Fruit fly (Drosophila melanogaster): Measurements from ENCODE around the gene CG31245.

The CG31245 gene

dm6 chr3R:19403096-19403515, 26.1 kb upstream of the CG31245 start, which contains the start of the genes Ino80 and Aptx (continued):
- TF ChIP-seq Hr38 (GFP tag; optimal IDR thresholded peaks at IDR 0.05) (peak; percentile 76), CG15336 (GFP tag; IDR thresholded peaks at IDR 0.05) (peak; percentile 86), topi (GFP tag; optimal IDR thresholded peaks at IDR 0.05) (peak; percentile 93), Eip93F (GFP tag; optimal IDR thresholded peaks at IDR 0.05) (peak; percentile 10), CG10669 (GFP tag; optimal IDR thresholded peaks at IDR 0.05) (peak; percentile 87), CG6792 (GFP tag; optimal IDR thresholded peaks at IDR 0.05) (peak; percentile 89), lz (GFP tag; optimal IDR thresholded peaks at IDR 0.05) (peak; percentile 96), CG11902 (GFP tag; optimal IDR thresholded peaks at IDR 0.05) (peak; percentile 90), Lpt (GFP tag; optimal IDR thresholded peaks at IDR 0.05) (peak; percentile 89), CG1621 (tag; optimal IDR thresholded peaks at IDR 0.05) (no peak), Hr4 (GFP tag; optimal IDR thresholded peaks at IDR 0.05) (peak; percentile 95), Eip75B (GFP tag; optimal IDR thresholded peaks at IDR 0.05) (peak; percentile 94), CG3032 (tag; optimal IDR thresholded peaks at IDR 0.05) (peak; percentile 93), dsx (GFP tag; optimal IDR thresholded peaks at IDR 0.05; ENCODE audit: poor library complexity, severe bottlenecking) (peak; percentile 79), CG11762 (GFP tag; optimal IDR thresholded peaks at IDR 0.05; ENCODE audit: insufficient read depth) (peak; percentile 88), cyc (GFP tag; optimal IDR thresholded peaks at IDR 0.05) (peak; percentile 93), Gug (GFP tag; IDR thresholded peaks at IDR 0.05) (peak; percentile 93), pdm3 (GFP tag; optimal IDR thresholded peaks at IDR 0.05) (peak; percentile 95), CG16779 (tag; optimal IDR thresholded peaks at IDR 0.05) (peak; percentile 45), CG8632 (GFP tag; optimal IDR thresholded peaks at IDR 0.05) (peak; percentile 89), salr (GFP tag; optimal IDR thresholded peaks at IDR 0.05) (peak; percentile 81 to 91), achi (GFP tag; optimal IDR thresholded peaks at IDR 0.05) (peak; percentile 94)

dm6 chr3R:19398467-19398866, 21.4 kb upstream of the CG31245 start, which contains the start of gene CG31244:
Gene CG31244 (minus strand): TSS chr3R:19398567.
- TF ChIP-seq CG6854 (GFP tag; optimal IDR thresholded peaks at IDR 0.05) (no peak), Smox (GFP tag; optimal IDR thresholded peaks at IDR 0.05) (no peak), cyc (GFP tag; optimal IDR thresholded peaks at IDR 0.05) (no peak), CG6276 (GFP tag; optimal IDR thresholded peaks at IDR 0.05) (no peak), Hr38 (GFP tag; optimal IDR thresholded peaks at IDR 0.05) (no peak), CG3919 (GFP tag; optimal IDR thresholded peaks at IDR 0.05) (no peak), CG11762 (GFP tag; optimal IDR thresholded peaks at IDR 0.05; ENCODE audit: insufficient read depth) (no peak)

- no peak for TF ChIP-seq CG15336 (GFP tag; IDR thresholded peaks at IDR 0.05)
Measured at dm6 chr3R:19393060-19393459, 16.0 kb upstream of the CG31245 start, which contains the start of gene CG3739. Gene CG3739 (plus strand): TSS chr3R:19393360.

dm6 chr3R:19389919-19390318, 12.9 kb upstream of the CG31245 start, which contains the start of gene CG18493:
Gene CG18493 (plus strand): TSS chr3R:19390270.
- no peak for TF ChIP-seq Eip78C (GFP tag)
- TF ChIP-seq dsx (GFP tag; optimal IDR thresholded peaks at IDR 0.05; ENCODE audit: poor library complexity, severe bottlenecking) = no peak

- no peak for TF ChIP-seq ss (GFP tag; optimal IDR thresholded peaks at IDR 0.05)
- peak; percentile 73 for TF ChIP-seq vri (GFP tag; optimal IDR thresholded peaks at IDR 0.05)
Measured at dm6 chr3R:19387608-19388007, 10.6 kb upstream of the CG31245 start, which contains the start of gene CG3734. Gene CG3734 (plus strand): TSS chr3R:19387861.

- TF ChIP-seq Hr4 (GFP tag; optimal IDR thresholded peaks at IDR 0.05) (peak; percentile 39), cyc (GFP tag; optimal IDR thresholded peaks at IDR 0.05) (no peak), CG32006 (GFP tag; optimal IDR thresholded peaks at IDR 0.05) (peak; percentile 57), Eip75B (GFP tag; optimal IDR thresholded peaks at IDR 0.05) (peak; percentile 15), CG10631 (GFP tag; optimal IDR thresholded peaks at IDR 0.05) (peak; percentile 41), Blimp-1 (GFP tag; optimal IDR thresholded peaks at IDR 0.05) (no peak), Ets96B (tag; optimal IDR thresholded peaks at IDR 0.05) (no peak), OdsH (GFP tag; optimal IDR thresholded peaks at IDR 0.05) (peak; percentile 26), achi (GFP tag; optimal IDR thresholded peaks at IDR 0.05) (peak; percentile 9)
Measured at dm6 chr3R:19383298-19383697, 6.3 kb upstream of the CG31245 start.

Measured in whole organism, prepupa.